Fruit fly (Drosophila melanogaster): Measurements from ENCODE around the gene Art1.

Art1 gene

DNA sequence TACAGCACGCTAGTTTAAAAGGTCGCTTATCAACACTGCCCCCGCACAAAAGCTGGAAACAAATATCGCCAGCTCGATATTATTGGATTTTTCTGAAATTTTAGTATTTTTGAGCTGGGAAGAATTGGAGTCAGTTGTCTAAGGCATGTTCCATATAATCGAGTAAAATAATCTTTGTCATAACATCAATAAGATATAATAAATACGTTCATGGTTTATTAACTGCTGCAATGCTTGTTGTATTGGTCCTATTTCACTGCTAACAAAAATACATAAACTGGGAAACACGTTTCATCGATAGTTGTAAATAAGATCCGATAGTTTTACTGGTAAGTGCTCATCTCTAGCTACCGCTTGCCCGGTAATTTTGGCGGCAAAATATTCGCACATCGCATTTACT lies at the start of gene Art1, which contains the start of gene Mcm5:
TSS of gene Art1 (minus strand) at position 41 of the 400 bp plus-strand sequence.
TSS of gene Mcm5 (plus strand) at position 339 of the 400 bp plus-strand sequence.
- peak; percentile 49 for TF ChIP-seq noc (tag; optimal IDR thresholded peaks at IDR 0.05)

- TF ChIP-seq noc (tag; optimal IDR thresholded peaks at IDR 0.05), result no peak
Measured at dm6 chr3R:10836924-10837323, 48.9 kb upstream of the Art1 start.

DNA sequence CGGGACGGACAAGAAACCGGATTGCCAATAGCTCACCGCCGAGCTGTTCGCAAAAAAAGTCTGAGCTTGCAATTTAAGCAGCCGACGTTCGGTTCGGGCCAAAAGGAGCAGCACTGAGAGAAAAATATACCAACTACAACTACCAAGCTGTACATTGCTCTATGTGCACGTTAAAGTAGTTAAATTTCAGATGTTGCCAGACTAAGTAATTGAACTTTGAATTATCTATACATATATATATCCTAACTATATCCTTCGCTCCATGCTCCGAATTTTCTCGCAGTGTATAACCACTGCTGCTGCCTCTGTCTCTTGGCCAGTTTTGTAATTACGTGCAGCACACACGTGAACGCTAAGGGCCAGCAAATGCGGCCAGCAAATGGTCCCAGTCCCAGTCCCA lies 46.9 kb upstream of the Art1 start:
- no peak for TF ChIP-seq noc (tag; optimal IDR thresholded peaks at IDR 0.05)

- TF ChIP-seq noc (tag; optimal IDR thresholded peaks at IDR 0.05), result no peak
Measured at dm6 chr3R:10832526-10833165, 44.6 kb upstream of the Art1 start.

DNA sequence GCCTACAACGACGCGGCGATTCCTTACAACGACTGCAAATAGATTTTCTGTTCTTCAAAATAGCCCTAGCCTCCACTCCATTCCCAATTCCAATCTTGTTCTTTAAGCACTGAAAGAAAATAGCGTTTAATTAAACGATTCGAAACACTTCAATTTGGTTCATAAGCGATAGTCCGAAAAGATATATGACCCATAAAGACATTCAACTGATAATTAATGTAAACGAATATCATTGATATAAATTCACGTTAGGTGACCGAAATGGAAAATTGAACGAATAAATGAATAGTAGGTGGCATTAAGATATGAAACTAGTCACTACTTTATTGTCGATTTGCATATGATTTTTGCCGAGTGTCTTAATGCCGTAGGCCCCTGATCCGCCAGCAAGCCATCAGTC lies 41.7 kb upstream of the Art1 start:
- TF ChIP-seq noc (tag; optimal IDR thresholded peaks at IDR 0.05), result no peak

DNA sequence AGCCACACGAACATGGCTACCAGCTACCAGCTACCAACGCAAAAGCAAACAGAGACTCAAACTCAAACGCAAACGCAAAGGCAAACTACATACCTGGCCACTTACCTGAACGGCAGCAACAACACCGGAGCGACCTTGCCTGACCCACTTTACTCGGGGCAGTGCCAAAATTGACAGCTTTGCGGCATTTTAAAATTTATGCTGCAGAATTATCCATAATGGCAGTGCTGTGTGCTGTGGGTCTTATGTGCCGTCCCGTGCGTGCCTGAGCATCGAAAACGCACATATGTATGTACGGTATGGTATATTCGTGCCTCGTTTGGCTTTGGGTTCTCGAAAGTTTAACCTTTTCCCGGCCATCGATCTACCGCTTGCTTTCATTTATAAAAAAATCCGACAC lies 40.7 kb upstream of the Art1 start:
- no peak for TF ChIP-seq noc (tag; optimal IDR thresholded peaks at IDR 0.05)

dm6 chr3R:10826796-10827524 lies 38.9 kb upstream of the Art1 start, which contains the start of gene Cad86C:
Gene Cad86C, plus strand, starts transcription at chr3R:10827079.
- TF ChIP-seq noc (tag; optimal IDR thresholded peaks at IDR 0.05), result no peak

DNA sequence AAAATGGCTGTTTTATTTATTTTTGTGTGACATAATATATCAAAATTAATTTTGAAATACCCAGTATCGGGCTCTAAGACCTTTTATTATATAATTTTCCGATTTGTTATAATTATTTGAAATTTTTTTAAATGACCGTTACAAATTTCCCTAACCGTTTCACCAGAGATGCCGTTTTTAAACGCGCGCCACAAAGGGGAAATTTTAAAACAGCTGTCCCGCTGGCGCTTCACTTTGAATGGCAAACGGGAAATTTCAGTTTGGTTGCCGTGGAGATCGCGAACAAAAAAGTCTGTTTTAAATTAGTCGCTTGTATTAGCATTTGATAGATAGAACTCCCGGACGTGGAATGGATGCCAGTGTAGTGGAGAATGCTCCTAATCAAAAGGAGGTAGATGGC lies 27.0 kb upstream of the Art1 start, which contains the start of the genes CG14693 and TTLL15:
TSS of gene CG14693 (minus strand) at position 16 of the 400 bp plus-strand sequence.
TSS of gene TTLL15 (plus strand) at position 257 of the 400 bp plus-strand sequence.
- no peak for TF ChIP-seq noc (tag; optimal IDR thresholded peaks at IDR 0.05)

- no peak for TF ChIP-seq noc (tag; optimal IDR thresholded peaks at IDR 0.05)
Measured at dm6 chr3R:10803855-10804254, 15.8 kb upstream of the Art1 start, which contains the start of gene CG14692. Gene CG14692, minus strand, starts transcription at chr3R:10803955.

dm6 chr3R:10792604-10793003 lies 4.6 kb upstream of the Art1 start, which contains the start of gene CG14687:
Gene CG14687, plus strand, starts transcription at chr3R:10792904.
- no peak for TF ChIP-seq noc (tag; optimal IDR thresholded peaks at IDR 0.05)

DNA sequence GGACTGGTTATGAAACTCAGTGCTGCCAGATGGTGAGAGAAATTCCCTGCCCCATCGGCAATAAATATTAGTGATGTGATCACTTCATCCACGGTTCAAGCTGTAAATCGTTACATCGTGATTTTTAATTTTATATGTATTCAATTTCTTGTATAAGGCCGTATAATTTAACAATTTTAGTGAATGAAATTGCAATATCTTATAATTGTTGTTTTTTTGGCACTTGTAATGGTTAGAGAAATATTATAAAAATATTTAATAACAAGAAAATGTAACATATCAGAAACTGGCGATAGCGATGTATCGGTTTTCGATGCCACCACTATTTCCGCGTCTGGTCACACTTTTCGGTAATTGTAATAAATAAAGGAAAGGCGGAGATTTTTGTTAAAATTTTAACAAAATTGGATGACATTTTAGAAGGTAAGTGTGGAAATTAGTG lies 3.9 kb downstream of the Art1 start, which contains the start of the genes mRpL37 and Rbp1:
TSS of gene mRpL37 (minus strand) at position 35 of the 442 bp plus-strand sequence.
TSS of gene Rbp1 (plus strand) at position 326 of the 442 bp plus-strand sequence.
- peak; percentile 70 for TF ChIP-seq noc (tag; optimal IDR thresholded peaks at IDR 0.05)

DNA sequence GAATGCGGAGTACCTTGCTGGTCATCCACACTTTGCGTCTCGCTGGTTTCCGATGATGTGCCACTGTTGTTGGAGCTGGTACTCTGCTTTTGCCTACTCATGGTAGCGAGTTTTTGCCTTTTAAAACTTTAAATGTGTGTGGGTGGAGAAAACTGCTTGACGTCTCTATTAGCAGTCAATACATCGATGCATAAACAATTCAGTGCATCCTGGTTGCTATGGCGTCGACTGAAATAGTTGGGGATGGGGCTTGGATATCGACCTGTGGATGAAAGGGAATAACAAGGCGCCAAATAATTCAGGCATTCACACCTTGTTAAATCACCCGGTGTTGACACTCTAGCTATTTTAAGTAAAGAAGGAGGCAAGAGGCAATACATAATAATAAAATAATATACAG lies 5.9 kb downstream of the Art1 start, which contains the start of gene CG42633:
TSS of gene CG42633 (minus strand) at position 101 of the 400 bp plus-strand sequence.
- TF ChIP-seq noc (tag; optimal IDR thresholded peaks at IDR 0.05), result no peak

dm6 chr3R:10780161-10780560 lies 7.9 kb downstream of the Art1 start:
- no peak for TF ChIP-seq noc (tag; optimal IDR thresholded peaks at IDR 0.05)

DNA sequence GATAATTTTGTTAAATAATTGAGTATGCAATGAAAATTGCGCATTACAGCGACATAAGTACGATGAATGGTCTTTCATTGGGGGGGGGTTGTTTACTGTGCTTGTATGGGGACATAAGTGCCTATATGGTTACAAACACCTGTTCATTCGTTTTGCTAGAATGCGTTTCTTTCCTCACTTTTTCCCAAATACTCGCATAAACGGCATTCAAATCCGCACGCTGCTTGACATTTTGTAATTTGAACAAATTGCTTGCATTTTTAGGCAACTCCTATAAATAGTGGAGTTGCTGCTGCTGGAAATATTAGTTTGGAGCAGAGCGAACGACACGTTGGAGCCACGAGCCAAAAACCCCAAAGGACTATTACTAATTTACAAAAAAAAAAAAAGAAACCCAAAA lies 8.8 kb downstream of the Art1 start, which contains the start of gene Desi:
TSS of gene Desi (plus strand) at position 301 of the 400 bp plus-strand sequence.
- TF ChIP-seq noc (tag; optimal IDR thresholded peaks at IDR 0.05), result no peak

DNA sequence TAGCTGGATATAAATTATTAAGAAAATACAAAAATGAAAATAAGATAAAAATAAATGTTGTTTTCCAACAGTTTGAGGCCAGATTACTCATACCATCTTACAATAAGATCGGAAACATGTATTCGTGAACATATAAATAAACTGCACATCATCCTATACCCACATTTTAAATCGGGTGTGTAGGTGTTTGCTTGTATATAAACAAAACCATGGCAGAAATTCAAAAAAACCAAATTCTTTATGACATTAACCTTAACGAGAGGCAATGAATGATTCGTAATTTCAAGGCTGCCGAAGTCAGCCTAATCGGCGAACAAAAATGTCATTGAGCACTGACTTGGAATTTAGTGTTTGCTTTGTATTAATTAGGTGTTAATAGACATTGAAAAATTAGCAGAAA lies 9.9 kb downstream of the Art1 start:
- TF ChIP-seq noc (tag; optimal IDR thresholded peaks at IDR 0.05), result no peak

DNA sequence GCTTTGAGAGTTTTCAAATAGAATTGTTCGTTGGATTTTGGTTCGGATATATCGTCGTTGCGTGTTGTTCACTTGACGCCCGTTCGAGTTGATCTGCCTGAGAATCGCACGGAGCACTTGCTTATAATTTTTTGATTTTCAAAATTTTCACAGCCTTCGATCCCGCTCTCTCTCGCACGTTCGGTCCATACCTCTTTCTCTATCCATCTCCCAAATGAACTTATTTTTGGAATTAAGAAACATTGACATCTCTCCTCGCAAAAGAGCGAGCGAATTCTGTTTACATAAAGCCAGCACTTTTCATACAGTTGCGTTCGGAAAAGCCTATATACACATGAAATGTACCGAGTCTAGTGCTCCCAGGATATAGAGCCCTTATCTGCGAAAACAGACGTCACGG lies 10.8 kb downstream of the Art1 start, which contains the start of the genes CG45076, CG45078 and fau:
TSS of gene CG45076 (minus strand) at position 101 of the 400 bp plus-strand sequence.
TSS of gene CG45078 (minus strand) at position 101 of the 400 bp plus-strand sequence.
TSS of gene fau (minus strand) at position 101 of the 400 bp plus-strand sequence.
- TF ChIP-seq noc (tag; optimal IDR thresholded peaks at IDR 0.05), result no peak

All from whole organism, larva.